Comparison of ENCODE assay signal across 4 fruit fly cellular contexts in genomic region chr2L:19376145-19376544, dm6.
TF ChIP-seq lines count a peak whose summit lies in the region.

No protein-coding gene starts in this region.

- no peak for TF ChIP-seq CTCF in whole organism, embryonic (GFP tag; optimal IDR thresholded peaks at IDR 0.05; lab: Kevin White, UChicago)

TF ChIP-seq in whole organism, embryonic, 481 proteins besides CTCF, POLR2A, EP300 and RAD21 (continues in another document):
- peak; percentile 76 for TF ChIP-seq sens (GFP tag; lab: Kevin White, UChicago)
- 0 out of 2 replicates have a peak, but pooled peaks have one; percentile 35 for TF ChIP-seq ttk (GFP tag; IDR thresholded peaks at IDR 0.05; lab: Robert Waterston, UW)
- TF ChIP-seq Ets65A (GFP tag; lab: Kevin White, UChicago): no peak
- TF ChIP-seq dan (GFP tag; IDR thresholded peaks at IDR 0.05; lab: Robert Waterston, UW): 0 out of 2 replicates have a peak, but pooled peaks have one; percentile 6
- TF ChIP-seq zfh2 (GFP tag; optimal IDR thresholded peaks at IDR 0.05; lab: Kevin White, UChicago): no peak
- peak; percentile 18 for TF ChIP-seq CG5245 (GFP tag; optimal IDR thresholded peaks at IDR 0.05; lab: Kevin White, UChicago)
- peak; percentile 50; the same call in 1 of the 2 replicates for TF ChIP-seq CG31441 (GFP tag; IDR thresholded peaks at IDR 0.05; lab: Robert Waterston, UW)
- TF ChIP-seq CG30403 (GFP tag; optimal IDR thresholded peaks at IDR 0.05; lab: Kevin White, UChicago): peak; percentile 13
- TF ChIP-seq MBD-R2 (GFP tag; IDR thresholded peaks at IDR 0.05; lab: Robert Waterston, UW): no peak
- TF ChIP-seq CG33557 (GFP tag; optimal IDR thresholded peaks at IDR 0.05; lab: Kevin White, UChicago): peak; percentile 43
- no peak for TF ChIP-seq Gsc (GFP tag; IDR thresholded peaks at IDR 0.05; lab: Robert Waterston, UW)
- no peak for TF ChIP-seq ERR (GFP tag; optimal IDR thresholded peaks at IDR 0.05; lab: Kevin White, UChicago)
- TF ChIP-seq CG12071 (GFP tag; optimal IDR thresholded peaks at IDR 0.05; lab: Kevin White, UChicago): no peak
- TF ChIP-seq ro (GFP tag; IDR thresholded peaks at IDR 0.05; lab: Robert Waterston, UW): no peak
- TF ChIP-seq Hr39 (optimal IDR thresholded peaks at IDR 0.05; lab: Kevin White, UChicago): no peak
- peak; percentile 20 for TF ChIP-seq CG17359 (tag; optimal IDR thresholded peaks at IDR 0.05; lab: Kevin White, UChicago)
- TF ChIP-seq maf-S (GFP tag; optimal IDR thresholded peaks at IDR 0.05; lab: Kevin White, UChicago): no peak
- peak; percentile 69 for TF ChIP-seq CG15696 (tag; optimal IDR thresholded peaks at IDR 0.05; lab: Kevin White, UChicago)
- peak; percentile 27; the same call in 1 of the 2 replicates for TF ChIP-seq Ptx1 (GFP tag; IDR thresholded peaks at IDR 0.05; lab: Robert Waterston, UW)
- 0 out of 2 replicates have a peak, but pooled peaks have one; percentile 32 for TF ChIP-seq Awh (GFP tag; IDR thresholded peaks at IDR 0.05; lab: Robert Waterston, UW)
- no peak for TF ChIP-seq CG9876 (GFP tag; optimal IDR thresholded peaks at IDR 0.05; lab: Kevin White, UChicago)
- TF ChIP-seq B-H1 (GFP tag; IDR thresholded peaks at IDR 0.05; lab: Robert Waterston, UW): no peak
- no peak for TF ChIP-seq CG12744 (GFP tag; optimal IDR thresholded peaks at IDR 0.05; lab: Kevin White, UChicago)

TF ChIP-seq in whole organism, prepupa, 60 proteins besides CTCF, POLR2A, EP300 and RAD21 (continues in another document):
- peak; percentile 23 for TF ChIP-seq lz (GFP tag; optimal IDR thresholded peaks at IDR 0.05; lab: Kevin White, UChicago)
- peak; percentile 23 for TF ChIP-seq Smox (GFP tag; optimal IDR thresholded peaks at IDR 0.05; lab: Kevin White, UChicago)
- TF ChIP-seq acj6 (GFP tag; optimal IDR thresholded peaks at IDR 0.05; lab: Kevin White, UChicago): peak; percentile 49
- peak; percentile 19 for TF ChIP-seq esn (GFP tag; optimal IDR thresholded peaks at IDR 0.05; lab: Kevin White, UChicago)
- TF ChIP-seq CG11762 (GFP tag; optimal IDR thresholded peaks at IDR 0.05; lab: Kevin White, UChicago; ENCODE audit: insufficient read depth): peak; percentile 54
- peak; percentile 66 for TF ChIP-seq CG10669 (GFP tag; optimal IDR thresholded peaks at IDR 0.05; lab: Kevin White, UChicago)
- TF ChIP-seq CG10631 (GFP tag; optimal IDR thresholded peaks at IDR 0.05; lab: Kevin White, UChicago): peak; percentile 69
- TF ChIP-seq CG6163 (GFP tag; IDR thresholded peaks at IDR 0.05; lab: Robert Waterston, UW): peak; percentile 84
- TF ChIP-seq CG32006 (GFP tag; optimal IDR thresholded peaks at IDR 0.05; lab: Kevin White, UChicago): peak; percentile 79
- TF ChIP-seq CG8319 (GFP tag; optimal IDR thresholded peaks at IDR 0.05; lab: Kevin White, UChicago): no peak
- TF ChIP-seq fkh (GFP tag; optimal IDR thresholded peaks at IDR 0.05; lab: Kevin White, UChicago): no peak
- peak; percentile 37 for TF ChIP-seq CG6792 (GFP tag; optimal IDR thresholded peaks at IDR 0.05; lab: Kevin White, UChicago)
- peak; percentile 37 for TF ChIP-seq CG34406 (GFP tag; optimal IDR thresholded peaks at IDR 0.05; lab: Kevin White, UChicago)
- peak; percentile 49 for TF ChIP-seq dac (GFP tag; optimal IDR thresholded peaks at IDR 0.05; lab: Kevin White, UChicago)
- TF ChIP-seq dsx (GFP tag; optimal IDR thresholded peaks at IDR 0.05; lab: Kevin White, UChicago; ENCODE audit: poor library complexity, severe bottlenecking): peak; percentile 59
- TF ChIP-seq CG3032 (tag; optimal IDR thresholded peaks at IDR 0.05; lab: Kevin White, UChicago): peak; percentile 62
- TF ChIP-seq Sox15 (GFP tag; optimal IDR thresholded peaks at IDR 0.05; lab: Kevin White, UChicago): peak; percentile 15
- TF ChIP-seq topi (GFP tag; optimal IDR thresholded peaks at IDR 0.05; lab: Kevin White, UChicago): peak; percentile 23
- peak; percentile 52 for TF ChIP-seq fd59A (GFP tag; optimal IDR thresholded peaks at IDR 0.05; lab: Kevin White, UChicago)
- TF ChIP-seq spab (GFP tag; optimal IDR thresholded peaks at IDR 0.05; lab: Kevin White, UChicago): peak; percentile 42
- peak; percentile 35 for TF ChIP-seq CG7368 (GFP tag; optimal IDR thresholded peaks at IDR 0.05; lab: Kevin White, UChicago)
- peak; percentile 51 for TF ChIP-seq Lpt (GFP tag; optimal IDR thresholded peaks at IDR 0.05; lab: Kevin White, UChicago)
- TF ChIP-seq svp (GFP tag; lab: Kevin White, UChicago): peak; percentile 59

TF ChIP-seq in whole organism, pupa, 21 proteins besides CTCF, POLR2A, EP300 and RAD21:
- TF ChIP-seq CG9948 (tag; optimal IDR thresholded peaks at IDR 0.05; lab: Kevin White, UChicago) (peak; percentile 56), fd96Ca (GFP tag; IDR thresholded peaks at IDR 0.05; lab: Robert Waterston, UW) (peak; percentile 88), CG17806 (tag; optimal IDR thresholded peaks at IDR 0.05; lab: Kevin White, UChicago) (peak; percentile 64), CG10348 (GFP tag; IDR thresholded peaks at IDR 0.05; lab: Robert Waterston, UW) (no peak), Pif1B (GFP tag; optimal IDR thresholded peaks at IDR 0.05; lab: Kevin White, UChicago) (peak; percentile 51), CG15710 (tag; optimal IDR thresholded peaks at IDR 0.05; lab: Kevin White, UChicago) (peak; percentile 52), CG8159 (tag; optimal IDR thresholded peaks at IDR 0.05; lab: Kevin White, UChicago) (peak; percentile 70), CG14655 (GFP tag; optimal IDR thresholded peaks at IDR 0.05; lab: Kevin White, UChicago) (peak; percentile 84), Ets98B (GFP tag; IDR thresholded peaks at IDR 0.05; lab: Robert Waterston, UW) (peak; percentile 82), CG8301 (tag; optimal IDR thresholded peaks at IDR 0.05; lab: Kevin White, UChicago) (peak; percentile 80), Snoo (tag; optimal IDR thresholded peaks at IDR 0.05; lab: Kevin White, UChicago) (peak; percentile 32), CG12605 (GFP tag; IDR thresholded peaks at IDR 0.05; lab: Robert Waterston, UW) (peak; percentile 70), CG32121 (GFP tag; IDR thresholded peaks at IDR 0.05; lab: Robert Waterston, UW) (peak; percentile 48), D1 (tag; optimal IDR thresholded peaks at IDR 0.05; lab: Kevin White, UChicago) (no peak), CG34367 (tag; optimal IDR thresholded peaks at IDR 0.05; lab: Kevin White, UChicago) (peak; percentile 49), EcR (GFP tag; optimal IDR thresholded peaks at IDR 0.05; lab: Kevin White, UChicago) (no peak), CG4496 (GFP tag; IDR thresholded peaks at IDR 0.05; lab: Robert Waterston, UW) (peak; percentile 81), CG13204 (GFP tag; optimal IDR thresholded peaks at IDR 0.05; lab: Kevin White, UChicago) (no peak), rn (GFP tag; IDR thresholded peaks at IDR 0.05; lab: Robert Waterston, UW) (no peak), gl (tag; optimal IDR thresholded peaks at IDR 0.05; lab: Kevin White, UChicago) (peak; percentile 9), Pif1A (GFP tag; optimal IDR thresholded peaks at IDR 0.05; lab: Kevin White, UChicago) (peak; percentile 67)

TF ChIP-seq in whole organism, wandering third instar larva, 38 proteins besides CTCF, POLR2A, EP300 and RAD21 (continues in another document):
- no peak for TF ChIP-seq Abd-B (GFP tag; optimal IDR thresholded peaks at IDR 0.05; lab: Kevin White, UChicago)
- no peak for TF ChIP-seq Rel (GFP tag; optimal IDR thresholded peaks at IDR 0.05; lab: Kevin White, UChicago)
- no peak for TF ChIP-seq Rel (tag; optimal IDR thresholded peaks at IDR 0.05; lab: Kevin White, UChicago)
- TF ChIP-seq Dif (GFP tag; optimal IDR thresholded peaks at IDR 0.05; lab: Kevin White, UChicago; ENCODE audit: partially characterized antibody): no peak
- no peak for TF ChIP-seq br (GFP tag; optimal IDR thresholded peaks at IDR 0.05; lab: Kevin White, UChicago)
- TF ChIP-seq Sp1 (GFP tag; optimal IDR thresholded peaks at IDR 0.05; lab: Kevin White, UChicago): peak; percentile 39
- TF ChIP-seq GATAd (GFP tag; optimal IDR thresholded peaks at IDR 0.05; lab: Kevin White, UChicago): no peak
- TF ChIP-seq ey (GFP tag; optimal IDR thresholded peaks at IDR 0.05; lab: Kevin White, UChicago): peak; percentile 38
- no peak for TF ChIP-seq CrebA (GFP tag; optimal IDR thresholded peaks at IDR 0.05; lab: Kevin White, UChicago; ENCODE audit: borderline replicate concordance)
- TF ChIP-seq CG32264 (GFP tag; optimal IDR thresholded peaks at IDR 0.05; lab: Kevin White, UChicago): no peak
- no peak for TF ChIP-seq brk (GFP tag; optimal IDR thresholded peaks at IDR 0.05; lab: Kevin White, UChicago)
- no peak for TF ChIP-seq lola (GFP tag; optimal IDR thresholded peaks at IDR 0.05; lab: Kevin White, UChicago)
- no peak for TF ChIP-seq Hr78 (GFP tag; optimal IDR thresholded peaks at IDR 0.05; lab: Kevin White, UChicago)
- TF ChIP-seq jim (GFP tag; optimal IDR thresholded peaks at IDR 0.05; lab: Kevin White, UChicago): no peak
- no peak for TF ChIP-seq sv (GFP tag; optimal IDR thresholded peaks at IDR 0.05; lab: Kevin White, UChicago)
- TF ChIP-seq pan (optimal IDR thresholded peaks at IDR 0.05; lab: Kevin White, UChicago): no peak
- no peak for TF ChIP-seq sage (GFP tag; optimal IDR thresholded peaks at IDR 0.05; lab: Kevin White, UChicago)
- no peak for TF ChIP-seq Jra (GFP tag; optimal IDR thresholded peaks at IDR 0.05; lab: Kevin White, UChicago)
- TF ChIP-seq h (GFP tag; optimal IDR thresholded peaks at IDR 0.05; lab: Kevin White, UChicago): peak; percentile 21
- no peak for TF ChIP-seq Hr83 (GFP tag; optimal IDR thresholded peaks at IDR 0.05; lab: Kevin White, UChicago; ENCODE audit: poor library complexity, severe bottlenecking)
- no peak for TF ChIP-seq Dfd (GFP tag; optimal IDR thresholded peaks at IDR 0.05; lab: Kevin White, UChicago)
- TF ChIP-seq foxo (GFP tag; optimal IDR thresholded peaks at IDR 0.05; lab: Kevin White, UChicago): peak in 1 of 2 experiments; percentile 29
- TF ChIP-seq woc (GFP tag; optimal IDR thresholded peaks at IDR 0.05; lab: Kevin White, UChicago): no peak
- no peak for TF ChIP-seq Hnf4 (GFP tag; optimal IDR thresholded peaks at IDR 0.05; lab: Kevin White, UChicago)
- TF ChIP-seq usp (GFP tag; optimal IDR thresholded peaks at IDR 0.05; lab: Kevin White, UChicago): no peak
- peak; percentile 41 for TF ChIP-seq rgr (GFP tag; optimal IDR thresholded peaks at IDR 0.05; lab: Kevin White, UChicago)
- TF ChIP-seq dmrt93B (GFP tag; optimal IDR thresholded peaks at IDR 0.05; lab: Kevin White, UChicago): peak; percentile 14
- TF ChIP-seq psq (GFP tag; optimal IDR thresholded peaks at IDR 0.05; lab: Kevin White, UChicago): no peak
- no peak for TF ChIP-seq N (GFP tag; optimal IDR thresholded peaks at IDR 0.05; lab: Kevin White, UChicago)
- no peak for TF ChIP-seq dl (GFP tag; optimal IDR thresholded peaks at IDR 0.05; lab: Kevin White, UChicago; ENCODE audit: insufficient read depth in 1 of 2, partially characterized antibody in 2 of 2)
- no peak for TF ChIP-seq Mio (GFP tag; optimal IDR thresholded peaks at IDR 0.05; lab: Kevin White, UChicago)
- TF ChIP-seq fru (GFP tag; optimal IDR thresholded peaks at IDR 0.05; lab: Kevin White, UChicago): peak; percentile 26
- TF ChIP-seq Myc (optimal IDR thresholded peaks at IDR 0.05; lab: Kevin White, UChicago): no peak

Comparison
In these comparisons a context has a peak if more than half of its experiments do, and no peak if none do; other contexts are left out.
1. Of the 7 proteins assayed by ChIP-seq in both whole organism, embryonic and whole organism, prepupa: peak only in whole organism, embryonic: Blimp-1; only in whole organism, prepupa: CG16779, Hr39 and Lpt; in both: none; in neither: 3.